Fruit fly (Drosophila melanogaster) whole organism, wandering third instar larva: ENCODE results near the gene CG31793.

Experiments used
- Hnf4 ChIP-seq: fragments of 200-800 bp; sonication (Bioruptor generic); optimal IDR thresholded peaks from 2 replicates; lab custom pipeline; 2016; ENCODE audit warnings: missing biosample characterization, mild to moderate bottlenecking, missing genetic modification characterization
- Hr83 ChIP-seq: fragments of 200-300 bp; sonication (Bioruptor generic); optimal IDR thresholded peaks from 2 replicates; lab custom pipeline; 2016; ENCODE audit warnings: missing biosample characterization, mild to moderate bottlenecking, missing genetic modification characterization, moderate library complexity; ENCODE audit not compliant: poor library complexity, severe bottlenecking
- Myc ChIP-seq: fragments of >200 bp; optimal IDR thresholded peaks from 2 replicates; lab custom pipeline; 2017
- dl ChIP-seq, 2 experiments: fragments of 175-275, 200-275 bp in 1 of 2; fragments of 200-275 bp in 1 of 2; sonication (Bioruptor generic); optimal IDR thresholded peaks; lab custom pipeline; 2018; ENCODE audit warnings: mild to moderate bottlenecking in 2 of 2, missing biosample characterization in 2 of 2, missing genetic modification characterization in 2 of 2, moderate library complexity in 2 of 2; ENCODE audit not compliant: partially characterized antibody in 2 of 2, insufficient read depth in 1 of 2
- h ChIP-seq: fragments of 200-800 bp; sonication (Bioruptor generic); optimal IDR thresholded peaks from 3 replicates; lab custom pipeline; 2016; ENCODE audit warnings: missing biosample characterization, mild to moderate bottlenecking, missing genetic modification characterization
- lola ChIP-seq: fragments of >200 bp; optimal IDR thresholded peaks from 2 replicates; lab custom pipeline; 2017; ENCODE audit warnings: missing biosample characterization, missing genetic modification characterization
- sage ChIP-seq: fragments of 200-800 bp; sonication (Bioruptor generic); optimal IDR thresholded peaks from 2 replicates; lab custom pipeline; 2016; ENCODE audit warnings: missing biosample characterization, mild to moderate bottlenecking, missing genetic modification characterization
- usp ChIP-seq: fragments of >200 bp; optimal IDR thresholded peaks from 2 replicates; lab custom pipeline; 2017; ENCODE audit warnings: missing biosample characterization, missing genetic modification characterization

- no peak for TF ChIP-seq dl (GFP tag; optimal IDR thresholded peaks at IDR 0.05; lab: Kevin White, UChicago; ENCODE audit: insufficient read depth in 1 of 2, partially characterized antibody in 2 of 2)
- TF ChIP-seq usp: no peak
- no peak for TF ChIP-seq Myc
- no peak for TF ChIP-seq Hnf4 (GFP tag; lab: Kevin White, UChicago)
- no peak for TF ChIP-seq h (GFP tag; lab: Kevin White, UChicago)
- no peak for TF ChIP-seq Hr83 (GFP tag; lab: Kevin White, UChicago)
- no peak for TF ChIP-seq sage (GFP tag; lab: Kevin White, UChicago)
- TF ChIP-seq lola: no peak
Measured at dm6 chr2L:18955666-18956065, 47.5 kb upstream of the CG31793 start.
